Fruit fly (Drosophila melanogaster) whole organism: ENCODE measurements around the gene Cpr65Aw.

Experiments used
- CG8478 ChIP-seq: fragments of >200 bp; optimal IDR thresholded peaks from 2 replicates; lab custom pipeline; 2018; ENCODE audit warnings: inconsistent platforms
- Dll ChIP-seq: fragments of >200 bp; optimal IDR thresholded peaks from 2 replicates; lab custom pipeline; 2017
- EcR ChIP-seq, 2 experiments: fragments of >200 bp; optimal IDR thresholded peaks; 2 replicates each; lab custom pipeline; 2017; ENCODE audit warnings: missing biosample characterization in 2 of 2, missing genetic modification characterization in 2 of 2, missing genetic modification reagents in 2 of 2
- pan ChIP-seq: fragments of >200 bp; optimal IDR thresholded peaks from 2 replicates; lab custom pipeline; 2017
- psq ChIP-seq: fragments of >200 bp; optimal IDR thresholded peaks from 2 replicates; lab custom pipeline; 2017
- usp ChIP-seq: fragments of >200 bp; optimal IDR thresholded peaks from 2 replicates; lab custom pipeline; 2017; ENCODE audit warnings: missing biosample characterization, missing genetic modification characterization, mixed read lengths

Cpr65Aw gene

DNA sequence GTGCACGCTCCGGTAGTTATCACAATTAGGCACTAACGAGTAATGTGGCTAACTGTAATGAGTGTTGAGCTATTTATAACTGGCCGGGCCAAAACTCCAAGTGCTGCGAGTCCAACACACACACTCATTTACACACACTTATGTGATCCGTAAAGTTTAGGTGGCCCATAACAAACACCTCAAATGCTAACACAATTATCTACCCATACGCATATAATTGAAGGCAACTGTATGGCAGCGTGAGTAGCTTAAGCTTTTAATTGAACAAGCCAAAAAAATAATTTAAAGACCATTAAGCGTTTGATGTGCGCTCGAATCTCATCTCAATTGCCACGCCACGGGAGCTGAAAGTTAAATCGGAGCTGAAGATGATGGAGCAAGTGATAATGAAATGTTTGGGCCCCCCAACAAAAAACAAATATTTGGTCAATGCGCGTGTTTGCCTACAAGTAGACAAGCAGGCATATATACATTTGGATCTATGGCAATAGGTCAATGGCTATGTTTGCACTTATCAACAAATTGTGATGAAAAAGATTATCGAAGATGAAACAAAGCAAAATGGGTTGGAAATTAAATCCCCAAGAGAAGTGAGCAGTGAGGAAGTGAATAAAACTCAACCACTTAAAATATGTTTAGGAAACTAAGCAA is 2.2 kb downstream of the Cpr65Aw start, which contains the start of gene Cpr65Av:
TSS of gene Cpr65Av (minus strand) at position 51 of the 651 bp plus-strand sequence.
- TF ChIP-seq pan (lab: Kevin White, UChicago) (no peak), psq (no peak), EcR (GFP tag; optimal IDR thresholded peaks at IDR 0.05; lab: Kevin White, UChicago) (no peak), CG8478 (no peak), usp (GFP tag; lab: Kevin White, UChicago) (no peak), Dll (lab: Kevin White, UChicago) (no peak)

DNA sequence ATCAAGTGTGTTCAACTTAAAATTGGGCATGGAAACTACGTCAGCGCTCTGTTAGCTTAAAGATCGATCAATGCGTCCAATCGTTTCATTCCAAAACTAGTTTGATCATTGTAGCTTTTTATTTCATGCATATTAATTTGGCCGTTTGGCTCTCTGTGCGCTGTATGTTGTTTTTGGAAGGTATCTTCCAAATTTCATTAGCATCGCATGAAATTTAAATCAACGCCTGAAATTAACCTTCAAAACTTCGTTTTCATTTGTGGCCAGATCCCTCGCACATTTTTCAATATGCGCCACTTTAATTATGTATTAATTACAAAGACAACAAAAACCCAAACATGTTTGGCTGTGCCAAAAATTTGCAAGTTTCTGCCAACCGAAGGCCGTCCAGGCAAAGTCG is 3.6 kb downstream of the Cpr65Aw start:
- TF ChIP-seq Dll (lab: Kevin White, UChicago), result no peak
- no peak for TF ChIP-seq psq
- TF ChIP-seq usp (GFP tag; lab: Kevin White, UChicago), result no peak
- TF ChIP-seq pan (lab: Kevin White, UChicago), result no peak

DNA sequence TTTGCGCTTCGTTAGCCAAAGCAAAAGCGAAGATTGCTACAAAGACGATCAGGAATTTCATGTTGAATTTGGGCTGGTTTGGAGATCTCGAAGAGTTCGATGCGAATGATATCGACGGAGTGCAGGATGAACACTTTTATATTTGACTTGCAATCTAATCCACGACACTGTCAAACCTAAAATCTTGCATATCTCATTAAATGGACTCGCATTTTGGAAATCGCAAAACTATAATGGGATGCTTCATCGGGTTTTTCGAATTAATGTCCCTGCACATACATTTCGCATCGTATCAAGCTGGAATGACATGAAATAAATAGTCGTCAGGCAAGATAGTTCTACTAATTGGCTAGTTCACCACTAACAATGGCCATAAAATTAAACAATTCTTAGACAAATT is 4.2 kb downstream of the Cpr65Aw start, which contains the start of gene Lcp65Ae:
TSS of gene Lcp65Ae (minus strand) at position 101 of the 400 bp plus-strand sequence.
- TF ChIP-seq EcR (GFP tag; optimal IDR thresholded peaks at IDR 0.05; lab: Kevin White, UChicago), result no peak

DNA sequence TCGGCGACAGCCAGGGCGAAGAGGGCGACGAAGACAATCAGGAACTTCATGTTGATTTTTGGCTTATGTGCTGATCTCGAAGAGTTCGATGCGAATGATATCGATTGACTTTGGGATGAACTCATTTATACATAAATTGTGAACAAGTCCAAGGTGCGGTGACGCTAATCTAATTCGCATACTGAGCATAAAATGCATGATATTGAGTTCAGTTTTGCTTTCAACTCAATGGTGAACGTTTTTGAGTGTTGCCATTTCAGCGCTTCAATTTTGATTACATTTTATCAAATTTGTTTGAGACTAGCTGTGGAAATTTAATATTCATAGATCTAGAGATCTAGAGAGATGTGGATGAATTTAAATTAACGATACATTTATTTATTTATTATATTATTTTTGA is 5.5 kb downstream of the Cpr65Aw start, which contains the start of gene Lcp65Af:
TSS of gene Lcp65Af (minus strand) at position 101 of the 400 bp plus-strand sequence.
- no peak for TF ChIP-seq psq
- no peak for TF ChIP-seq CG8478
- TF ChIP-seq pan (lab: Kevin White, UChicago), result no peak
- TF ChIP-seq usp (GFP tag; lab: Kevin White, UChicago), result no peak
- no peak for TF ChIP-seq Dll (lab: Kevin White, UChicago)
- no peak for TF ChIP-seq EcR (GFP tag; optimal IDR thresholded peaks at IDR 0.05; lab: Kevin White, UChicago)

DNA sequence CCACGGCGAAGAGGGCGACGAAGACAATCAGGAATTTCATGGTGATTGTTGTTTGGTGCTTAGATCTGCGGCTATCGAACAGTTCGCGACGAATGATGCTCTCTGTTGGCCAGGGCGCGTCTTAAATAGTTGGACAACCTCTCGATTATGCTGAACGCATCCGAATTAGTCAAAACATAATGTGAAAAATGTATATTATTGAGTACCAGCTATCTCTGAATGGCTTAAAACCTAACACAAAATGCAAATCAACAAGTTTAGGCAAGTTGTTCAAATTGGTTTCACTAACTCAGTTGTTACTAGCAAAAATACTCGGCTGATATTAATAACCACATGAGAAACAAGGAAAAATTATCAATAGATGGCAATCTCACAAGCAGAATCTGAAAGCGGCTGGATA is 7.0 kb downstream of the Cpr65Aw start, which contains the start of gene Lcp65Ag1:
TSS of gene Lcp65Ag1 (minus strand) at position 101 of the 400 bp plus-strand sequence.
- no peak for TF ChIP-seq EcR (GFP tag; optimal IDR thresholded peaks at IDR 0.05; lab: Kevin White, UChicago)
- TF ChIP-seq usp (GFP tag; lab: Kevin White, UChicago), result no peak
- no peak for TF ChIP-seq CG8478
- TF ChIP-seq pan (lab: Kevin White, UChicago), result no peak
- no peak for TF ChIP-seq Dll (lab: Kevin White, UChicago)
- no peak for TF ChIP-seq psq

DNA sequence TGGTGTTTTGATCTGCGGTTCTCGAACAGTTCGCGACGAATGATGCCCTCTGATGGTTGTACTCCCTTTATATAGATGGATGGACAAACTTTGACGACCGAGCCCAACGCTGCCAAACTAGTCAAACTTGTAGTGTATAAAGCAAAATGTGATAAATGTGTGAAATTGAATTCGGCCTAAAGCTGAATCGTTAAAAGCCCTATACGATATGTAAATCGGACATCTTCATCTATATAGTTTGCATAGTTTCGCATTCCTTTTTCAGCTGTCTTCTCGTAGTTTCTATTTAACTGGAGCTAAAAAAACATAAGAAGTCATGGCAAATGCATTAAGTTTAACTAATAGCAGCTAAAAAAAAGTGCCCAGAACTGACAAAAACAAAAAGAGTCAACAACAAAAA is 8.7 kb downstream of the Cpr65Aw start, which contains the start of gene Lcp65Ag2:
TSS of gene Lcp65Ag2 (minus strand) at position 48 of the 400 bp plus-strand sequence.
- no peak for TF ChIP-seq pan (lab: Kevin White, UChicago)
- TF ChIP-seq psq, result no peak
- TF ChIP-seq usp (GFP tag; lab: Kevin White, UChicago), result no peak
- TF ChIP-seq CG8478, result no peak
- TF ChIP-seq EcR (GFP tag; optimal IDR thresholded peaks at IDR 0.05; lab: Kevin White, UChicago), result no peak
- TF ChIP-seq Dll (lab: Kevin White, UChicago), result no peak

DNA sequence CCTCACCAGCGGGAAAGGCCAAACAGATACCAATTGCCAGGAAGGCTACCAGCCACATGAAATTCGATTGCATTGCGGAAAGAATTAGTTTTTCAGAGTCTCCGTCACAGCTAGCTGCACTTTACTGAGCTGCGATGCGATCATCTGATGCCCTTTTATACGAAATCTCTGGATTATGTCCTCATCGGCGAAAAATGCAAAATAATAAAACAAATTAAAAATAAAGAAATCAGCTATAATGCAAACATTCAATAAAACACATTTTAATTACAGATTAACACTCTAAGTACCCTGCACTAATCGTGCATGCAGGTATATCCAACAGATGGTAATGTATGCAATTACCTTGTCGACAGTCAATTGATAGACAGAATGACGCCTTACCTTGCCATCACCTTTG is 10.2 kb downstream of the Cpr65Aw start, which contains the start of gene Cpr65Au:
TSS of gene Cpr65Au (minus strand) at position 101 of the 400 bp plus-strand sequence.
- TF ChIP-seq Dll (lab: Kevin White, UChicago) (no peak), psq (no peak), pan (lab: Kevin White, UChicago) (no peak), EcR (GFP tag; optimal IDR thresholded peaks at IDR 0.05; lab: Kevin White, UChicago) (no peak), usp (GFP tag; lab: Kevin White, UChicago) (no peak), CG8478 (no peak)

DNA sequence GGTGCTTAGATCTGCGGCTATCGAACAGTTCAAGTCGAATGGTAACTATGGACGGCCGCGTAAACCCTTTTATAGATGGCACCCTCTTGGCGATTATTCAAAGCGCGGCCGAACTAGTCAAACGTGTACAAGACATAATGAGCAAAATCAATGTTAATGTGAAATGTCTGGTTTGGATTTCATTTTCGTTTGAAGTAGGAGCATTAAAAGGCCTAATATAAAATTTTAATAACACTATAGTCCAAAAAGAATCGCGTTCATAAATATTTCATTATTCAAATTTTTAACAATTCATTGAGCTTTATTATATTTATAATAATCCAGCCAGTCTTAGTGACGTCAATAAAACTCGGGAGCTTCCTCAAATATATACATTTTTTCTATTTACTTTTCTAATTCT is 11.3 kb downstream of the Cpr65Aw start, which contains the start of gene Lcp65Ag3:
TSS of gene Lcp65Ag3 (minus strand) at position 46 of the 400 bp plus-strand sequence.
- TF ChIP-seq usp (GFP tag; lab: Kevin White, UChicago) (no peak), psq (no peak), CG8478 (no peak)

DNA sequence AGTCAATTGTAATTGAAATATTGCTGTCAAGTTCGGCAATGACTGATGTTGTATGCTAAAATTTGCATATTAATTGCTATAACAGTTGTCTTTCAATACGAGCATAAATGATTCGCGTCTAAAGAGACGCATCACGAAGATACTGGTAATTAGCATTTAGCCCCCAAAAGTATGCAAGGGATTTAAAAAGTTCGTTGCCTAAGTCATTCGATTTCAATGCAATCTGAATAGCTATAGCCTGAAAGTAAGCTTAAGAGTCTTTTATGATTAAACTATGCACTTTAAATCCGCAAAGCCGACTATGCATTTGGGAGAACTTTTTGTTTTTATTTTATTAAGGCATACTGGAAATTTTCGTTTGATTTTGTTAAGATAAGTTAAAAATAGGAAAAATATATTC is 12.6 kb downstream of the Cpr65Aw start:
- no peak for TF ChIP-seq pan (lab: Kevin White, UChicago)
- TF ChIP-seq usp (GFP tag; lab: Kevin White, UChicago), result no peak
- TF ChIP-seq Dll (lab: Kevin White, UChicago), result no peak

DNA sequence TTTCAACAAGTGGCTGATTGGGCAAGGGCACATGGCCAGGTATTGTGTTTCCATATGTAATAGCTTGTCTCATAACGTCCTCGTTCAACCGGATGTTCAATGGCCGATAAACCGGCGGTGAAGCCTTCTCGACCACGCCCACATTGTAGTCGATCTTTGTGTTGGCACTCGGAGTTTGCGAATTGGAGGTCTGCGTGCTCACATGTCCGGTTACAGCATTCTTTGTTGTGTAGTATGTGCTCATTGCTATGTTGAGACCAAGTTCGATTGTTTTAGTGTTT is 16.9 kb downstream of the Cpr65Aw start:
- TF ChIP-seq Dll (lab: Kevin White, UChicago), result no peak

DNA sequence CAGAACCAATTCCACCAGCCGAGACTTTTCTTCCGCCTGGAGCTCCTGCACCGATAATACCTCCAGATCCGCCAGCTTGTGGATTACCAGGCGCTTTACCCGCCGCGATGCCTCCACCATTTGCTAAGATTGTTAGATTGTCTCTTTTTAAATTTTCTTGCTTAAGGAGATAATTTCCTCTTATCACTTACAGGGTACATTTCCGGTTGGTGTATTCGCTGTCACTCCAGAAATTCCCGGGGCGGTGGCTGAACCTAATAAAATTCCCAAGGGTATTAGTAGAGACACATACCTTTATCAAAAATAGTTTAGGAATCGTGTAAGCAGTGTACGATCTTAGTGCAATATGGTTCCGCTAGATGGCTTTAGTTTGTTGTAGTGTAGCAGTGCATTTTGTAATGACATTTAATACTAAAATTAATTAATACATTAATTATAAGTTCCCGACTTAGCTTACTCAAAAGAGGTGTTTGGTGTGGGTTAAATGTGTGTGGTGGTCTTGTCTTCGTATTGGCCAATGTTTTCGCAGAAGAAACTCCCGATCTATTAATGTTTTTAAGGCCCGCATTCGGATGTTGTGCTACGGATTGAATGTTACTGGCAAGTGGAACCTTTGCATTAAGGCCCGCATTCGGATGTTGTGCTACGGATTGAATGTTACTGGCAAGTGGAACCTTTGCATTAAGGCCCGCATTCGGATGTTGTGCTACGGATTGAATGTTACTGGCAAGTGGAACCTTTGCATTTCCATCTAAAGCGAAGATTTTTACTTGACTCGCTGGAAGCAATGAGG is 17.4 kb downstream of the Cpr65Aw start:
- TF ChIP-seq Dll (lab: Kevin White, UChicago) (no peak), pan (lab: Kevin White, UChicago) (no peak), psq (no peak), EcR (GFP tag; optimal IDR thresholded peaks at IDR 0.05; lab: Kevin White, UChicago) (no peak), usp (GFP tag; lab: Kevin White, UChicago) (no peak), CG8478 (no peak)

DNA sequence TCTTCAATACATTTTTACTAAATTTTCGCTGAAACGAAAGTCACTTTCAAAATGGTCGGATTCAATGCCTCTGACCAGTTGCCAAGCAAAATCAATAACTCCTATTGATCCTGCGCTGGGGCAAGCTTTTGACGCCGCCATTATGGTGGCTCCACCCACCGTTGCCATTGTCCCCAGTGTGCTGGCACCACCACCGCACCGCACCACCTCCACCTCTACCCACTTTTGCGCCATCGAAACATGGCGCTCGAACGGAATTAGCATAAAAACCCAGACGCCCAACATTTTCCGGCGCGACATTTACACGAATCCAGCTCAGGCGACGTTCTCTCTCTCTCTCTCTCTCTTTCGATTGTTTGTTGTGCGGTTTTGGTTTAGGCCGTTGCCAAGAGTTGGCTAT is 25.3 kb downstream of the Cpr65Aw start:
- no peak for TF ChIP-seq usp (GFP tag; lab: Kevin White, UChicago)
- no peak for TF ChIP-seq Dll (lab: Kevin White, UChicago)
- TF ChIP-seq pan (lab: Kevin White, UChicago), result no peak
- no peak for TF ChIP-seq CG8478
- no peak for TF ChIP-seq psq
- no peak for TF ChIP-seq EcR (GFP tag; optimal IDR thresholded peaks at IDR 0.05; lab: Kevin White, UChicago)
